Fruit fly (Drosophila melanogaster): Measurements from ENCODE around the gene CG9967.

Gene CG9967

dm6 chr2L:2380805-2381204, 23.6 kb upstream of the CG9967 start, which contains the start of gene Eogt (continued):
- TF ChIP-seq Ssrp (tag; optimal IDR thresholded peaks at IDR 0.05): peak; percentile 96
- peak; percentile 96 for TF ChIP-seq zen (tag; optimal IDR thresholded peaks at IDR 0.05)
- TF ChIP-seq CG2678 (tag; optimal IDR thresholded peaks at IDR 0.05): peak; percentile 92
- peak; percentile 34; the same call in 1 of the 2 replicates for TF ChIP-seq Scr (GFP tag; IDR thresholded peaks at IDR 0.05; ENCODE audit: partially characterized antibody)
- TF ChIP-seq Hey (tag; optimal IDR thresholded peaks at IDR 0.05): peak; percentile 40
- peak; percentile 37 for TF ChIP-seq tx (GFP tag; optimal IDR thresholded peaks at IDR 0.05)
- no peak for TF ChIP-seq CG17568 (GFP tag; optimal IDR thresholded peaks at IDR 0.05)
- TF ChIP-seq fd3F (GFP tag; optimal IDR thresholded peaks at IDR 0.05): peak; percentile 90
- TF ChIP-seq crol (GFP tag; IDR thresholded peaks at IDR 0.05): peak; percentile 54; the same call in 1 of the 2 replicates
- peak; percentile 95 for TF ChIP-seq Ada2b (GFP tag; IDR thresholded peaks at IDR 0.05)
- peak; percentile 64 for TF ChIP-seq CG9609 (GFP tag; optimal IDR thresholded peaks at IDR 0.05)
- peak; percentile 55 for TF ChIP-seq CG17912 (GFP tag; optimal IDR thresholded peaks at IDR 0.05)
- peak; percentile 36 for TF ChIP-seq NC2α (GFP tag; optimal IDR thresholded peaks at IDR 0.05)
- peak; percentile 98 for TF ChIP-seq slbo (GFP tag; IDR thresholded peaks at IDR 0.05)
- peak; percentile 98 for TF ChIP-seq CG1603 (tag; optimal IDR thresholded peaks at IDR 0.05)
- TF ChIP-seq seq (GFP tag; IDR thresholded peaks at IDR 0.05): peak; percentile 94
- TF ChIP-seq salm (tag; optimal IDR thresholded peaks at IDR 0.05): peak; percentile 90
- peak; percentile 82 for TF ChIP-seq CG10654 (GFP tag; optimal IDR thresholded peaks at IDR 0.05)
- TF ChIP-seq Atf6 (GFP tag; IDR thresholded peaks at IDR 0.05): peak; percentile 94
- peak; percentile 86 for TF ChIP-seq CG1233 (GFP tag; optimal IDR thresholded peaks at IDR 0.05)
- TF ChIP-seq klu (GFP tag; IDR thresholded peaks at IDR 0.05): peak; percentile 90
- TF ChIP-seq CG7271 (tag; optimal IDR thresholded peaks at IDR 0.05): peak; percentile 83
- peak; percentile 98 for TF ChIP-seq dmrt11E (tag; optimal IDR thresholded peaks at IDR 0.05)
- peak; percentile 83 for TF ChIP-seq caup (GFP tag; optimal IDR thresholded peaks at IDR 0.05; ENCODE audit: severe bottlenecking)
- peak; percentile 88 for TF ChIP-seq CG12299 (tag; optimal IDR thresholded peaks at IDR 0.05)
- peak; percentile 86 for TF ChIP-seq D19A (tag; optimal IDR thresholded peaks at IDR 0.05)
- no peak for TF ChIP-seq D (optimal IDR thresholded peaks at IDR 0.05)
- TF ChIP-seq D (GFP tag; optimal IDR thresholded peaks at IDR 0.05): peak; percentile 85
- peak; percentile 87 for TF ChIP-seq cato (GFP tag; optimal IDR thresholded peaks at IDR 0.05; ENCODE audit: borderline replicate concordance)
- peak; percentile 95 for TF ChIP-seq MBD-R2 (GFP tag; IDR thresholded peaks at IDR 0.05)
- TF ChIP-seq CG6175 (GFP tag; IDR thresholded peaks at IDR 0.05): peak; percentile 90
- TF ChIP-seq Rx (GFP tag; IDR thresholded peaks at IDR 0.05): peak; percentile 94
- peak; percentile 75 for TF ChIP-seq CG11723 (GFP tag; optimal IDR thresholded peaks at IDR 0.05)
- TF ChIP-seq lov (optimal IDR thresholded peaks at IDR 0.05): no peak
- peak; percentile 96 for TF ChIP-seq lov (GFP tag; IDR thresholded peaks at IDR 0.05)
- TF ChIP-seq CG15514 (GFP tag; optimal IDR thresholded peaks at IDR 0.05): peak; percentile 77
- peak; percentile 92 for TF ChIP-seq al (GFP tag; IDR thresholded peaks at IDR 0.05)
- peak; percentile 43 for TF ChIP-seq CG6765 (GFP tag; optimal IDR thresholded peaks at IDR 0.05)
- peak; percentile 28 for TF ChIP-seq Dp (GFP tag; optimal IDR thresholded peaks at IDR 0.05)
- peak; percentile 90 for TF ChIP-seq dmrt99B (tag; optimal IDR thresholded peaks at IDR 0.05)
- TF ChIP-seq Tbp (GFP tag; optimal IDR thresholded peaks at IDR 0.05): no peak
- peak; percentile 84 for TF ChIP-seq CG16779 (GFP tag; IDR thresholded peaks at IDR 0.05)
- no peak for TF ChIP-seq CG34224 (GFP tag; IDR thresholded peaks at IDR 0.05; ENCODE audit: partially characterized antibody)
- peak; percentile 98 for TF ChIP-seq gem (tag; optimal IDR thresholded peaks at IDR 0.05)
- peak; percentile 94 for TF ChIP-seq so (GFP tag; IDR thresholded peaks at IDR 0.05)
- TF ChIP-seq CG6272 (GFP tag; IDR thresholded peaks at IDR 0.05): peak; percentile 95
- peak; percentile 64 for TF ChIP-seq CG17186 (GFP tag; optimal IDR thresholded peaks at IDR 0.05)
- TF ChIP-seq usp (GFP tag; optimal IDR thresholded peaks at IDR 0.05): no peak
- peak; percentile 89 for TF ChIP-seq CG4424 (GFP tag; optimal IDR thresholded peaks at IDR 0.05)
- peak; percentile 94 for TF ChIP-seq gsb-n (tag; optimal IDR thresholded peaks at IDR 0.05)
- peak; percentile 56 for TF ChIP-seq CG34376 (GFP tag; optimal IDR thresholded peaks at IDR 0.05)
